Worm (Caenorhabditis elegans): ENCODE data around the gene F25D1.5.

F25D1.5 gene

DNA sequence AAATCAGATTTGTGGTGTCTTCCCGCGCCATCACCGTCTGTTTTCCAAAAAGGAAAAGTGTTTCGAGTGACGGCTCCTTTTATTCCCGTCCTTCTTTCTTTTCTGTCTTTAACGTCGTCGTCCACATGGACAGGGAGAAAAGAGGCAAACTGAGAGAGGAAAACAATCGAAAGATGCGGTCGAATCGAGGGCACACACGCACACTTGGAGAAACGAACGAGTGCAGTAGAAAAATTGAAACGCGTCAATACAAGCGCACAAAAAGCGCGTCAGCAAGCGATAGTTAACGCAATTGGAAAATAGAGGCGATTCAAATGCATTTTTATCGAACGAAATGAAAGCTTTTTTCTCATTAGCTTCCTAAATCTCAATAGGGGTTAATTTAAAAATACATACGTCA is 9.8 kb downstream of the F25D1.5 start (continued):
- TF ChIP-seq snpc-4 (tag; optimal IDR thresholded peaks at IDR 0.05) (peak; percentile 85), Y55F3AM.14 (GFP tag; optimal IDR thresholded peaks at IDR 0.05) (peak; percentile 86), lin-13 (GFP tag; optimal IDR thresholded peaks at IDR 0.05) (peak; percentile 93), skn-1 (tag; optimal IDR thresholded peaks at IDR 0.05) (no peak), unc-39 (tag; optimal IDR thresholded peaks at IDR 0.05) (no peak), sma-9 (GFP tag; optimal IDR thresholded peaks at IDR 0.05) (peak; percentile 95), sma-9 (tag; optimal IDR thresholded peaks at IDR 0.05) (no peak), unc-62 (GFP tag; optimal IDR thresholded peaks at IDR 0.05) (peak; percentile 32), dmd-4 (tag; optimal IDR thresholded peaks at IDR 0.05) (no peak), peb-1 (tag; optimal IDR thresholded peaks at IDR 0.05) (no peak), crh-2 (tag; optimal IDR thresholded peaks at IDR 0.05) (peak; percentile 96), C34F6.9 (tag; optimal IDR thresholded peaks at IDR 0.05) (peak; percentile 98), lin-39 (tag; optimal IDR thresholded peaks at IDR 0.05) (peak; percentile 2), alr-1 (tag; optimal IDR thresholded peaks at IDR 0.05) (no peak), elt-3 (tag; optimal IDR thresholded peaks at IDR 0.05) (no peak)

- peak; percentile 0 for TF ChIP-seq fos-1 (tag; optimal IDR thresholded peaks at IDR 0.05)
- peak; percentile 1 for TF ChIP-seq sma-9 (GFP tag; optimal IDR thresholded peaks at IDR 0.05)
- TF ChIP-seq sma-9 (tag; optimal IDR thresholded peaks at IDR 0.05), result no peak
- peak; percentile 52 for TF ChIP-seq gmeb-1 (tag; optimal IDR thresholded peaks at IDR 0.05)
- no peak for TF ChIP-seq aly-2 (tag; optimal IDR thresholded peaks at IDR 0.05)
- TF ChIP-seq crh-2 (tag; optimal IDR thresholded peaks at IDR 0.05), result peak; percentile 42
- TF ChIP-seq mab-5 (tag; optimal IDR thresholded peaks at IDR 0.05), result no peak
- TF ChIP-seq blmp-1 (tag; optimal IDR thresholded peaks at IDR 0.05; ENCODE audit: insufficient read depth), result peak; percentile 33
- TF ChIP-seq ama-1 (optimal IDR thresholded peaks at IDR 0.05), result peak; percentile 14
- peak; percentile 39 for TF ChIP-seq nhr-25 (tag; optimal IDR thresholded peaks at IDR 0.05)
- no peak for TF ChIP-seq unc-39 (tag; optimal IDR thresholded peaks at IDR 0.05)
- TF ChIP-seq lsy-2 (tag; optimal IDR thresholded peaks at IDR 0.05), result peak in 1 of 2 experiments; percentile 1
- TF ChIP-seq sma-3 (GFP tag; optimal IDR thresholded peaks at IDR 0.05), result peak; percentile 1
- peak; percentile 46 for TF ChIP-seq nhr-129 (tag; optimal IDR thresholded peaks at IDR 0.05)
- TF ChIP-seq lin-11 (tag; optimal IDR thresholded peaks at IDR 0.05), result peak; percentile 10
- TF ChIP-seq nhr-12 (tag; optimal IDR thresholded peaks at IDR 0.05), result no peak
- no peak for TF ChIP-seq ceh-16 (tag; optimal IDR thresholded peaks at IDR 0.05)
These were observed 10.4 kb downstream of the F25D1.5 start, which contains the start of gene ppm-1.A for ce11 chrV:10536095-10536691. ppm-1.A (minus strand) TSS chrV:10536388.

DNA sequence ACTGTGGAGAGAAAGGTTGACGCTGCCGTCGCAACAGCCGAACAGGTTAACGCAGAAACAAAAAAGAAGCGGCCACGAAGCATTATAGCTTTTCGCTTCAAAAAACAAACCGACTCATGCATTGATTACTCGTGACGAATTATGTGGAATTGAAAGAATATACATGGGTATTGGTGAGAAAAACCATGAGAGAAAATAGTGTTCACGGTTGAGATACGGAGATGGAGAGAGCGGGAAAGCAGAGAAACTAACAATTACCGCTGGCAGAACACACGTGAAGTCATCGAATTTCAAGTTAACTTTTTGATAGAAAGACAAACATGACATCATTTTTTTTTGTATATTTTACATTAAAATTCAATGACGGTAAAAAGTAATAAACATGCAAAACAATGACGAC is 11.3 kb downstream of the F25D1.5 start:
- TF ChIP-seq nhr-129 (tag; optimal IDR thresholded peaks at IDR 0.05) (peak; percentile 41), F13H6.1 (tag; optimal IDR thresholded peaks at IDR 0.05) (peak; percentile 28), unc-55 (GFP tag; optimal IDR thresholded peaks at IDR 0.05) (peak; percentile 6), gmeb-1 (tag; optimal IDR thresholded peaks at IDR 0.05) (no peak), skn-1 (tag; optimal IDR thresholded peaks at IDR 0.05) (peak; percentile 27), R02D3.7 (tag; optimal IDR thresholded peaks at IDR 0.05) (no peak), ztf-1 (GFP tag; conservative IDR thresholded peaks at IDR 0.05) (no peak), mdl-1 (tag; optimal IDR thresholded peaks at IDR 0.05) (peak in 1 of 2 experiments; percentile 12), C34F6.9 (tag; optimal IDR thresholded peaks at IDR 0.05) (peak; percentile 41), ceh-16 (tag; optimal IDR thresholded peaks at IDR 0.05) (no peak), lin-39 (tag; optimal IDR thresholded peaks at IDR 0.05) (no peak), nhr-11 (tag; optimal IDR thresholded peaks at IDR 0.05) (no peak), nhr-25 (tag; optimal IDR thresholded peaks at IDR 0.05) (peak; percentile 6), nhr-10 (tag; optimal IDR thresholded peaks at IDR 0.05) (no peak), nhr-23 (tag; optimal IDR thresholded peaks at IDR 0.05) (no peak), crh-2 (tag; optimal IDR thresholded peaks at IDR 0.05) (peak; percentile 33), peb-1 (tag; optimal IDR thresholded peaks at IDR 0.05) (no peak), lin-13 (GFP tag; optimal IDR thresholded peaks at IDR 0.05) (peak; percentile 28), lsy-2 (tag; optimal IDR thresholded peaks at IDR 0.05) (peak in 1 of 2 experiments; percentile 10), ama-1 (optimal IDR thresholded peaks at IDR 0.05) (peak; percentile 62), fos-1 (tag; optimal IDR thresholded peaks at IDR 0.05) (peak; percentile 53), ztf-4 (tag; optimal IDR thresholded peaks at IDR 0.05) (peak; percentile 30)

DNA sequence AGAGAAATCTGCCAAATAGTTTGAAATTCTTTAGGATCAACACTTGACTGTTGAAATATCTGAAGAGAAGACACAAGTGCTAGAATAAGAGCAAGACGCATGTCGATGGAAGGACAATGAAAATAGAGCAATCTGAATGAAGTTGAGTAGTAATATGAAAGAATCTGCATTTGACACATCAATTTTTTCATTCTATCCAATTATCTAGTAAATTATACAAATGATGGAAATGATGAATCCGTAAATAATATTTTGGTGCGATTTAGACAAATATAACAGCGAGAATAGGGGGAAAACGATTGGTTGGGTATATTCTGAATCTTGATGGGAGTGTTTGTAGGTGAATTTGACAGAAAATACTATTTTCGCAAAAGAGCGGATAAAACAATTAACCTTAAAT is 13.9 kb downstream of the F25D1.5 start, which contains the start of gene txt-10:
Gene txt-10, minus strand, starts transcription at position 101 of the 400 bp plus-strand sequence.
- TF ChIP-seq mdl-1 (tag; optimal IDR thresholded peaks at IDR 0.05) (no peak), sma-3 (GFP tag; optimal IDR thresholded peaks at IDR 0.05) (no peak), elt-1 (tag; optimal IDR thresholded peaks at IDR 0.05) (no peak), crh-2 (tag; optimal IDR thresholded peaks at IDR 0.05) (no peak), nhr-237 (tag; optimal IDR thresholded peaks at IDR 0.05) (no peak), sem-4 (tag; optimal IDR thresholded peaks at IDR 0.05) (no peak)

All from whole organism, L2 larva.